Fruit fly (Drosophila melanogaster) whole organism, embryonic: Measurements from ENCODE around the gene CG33986.

Experiments
- ATbp ChIP-seq: fragments of 200-800 bp; sonication (Bioruptor generic); optimal IDR thresholded peaks from 2 replicates; lab custom pipeline; 2017; ENCODE audit warnings: missing biosample characterization, mild to moderate bottlenecking, missing genetic modification characterization, missing genetic modification reagents
- Aef1 ChIP-seq: fragments of 200-800 bp; sonication (Bioruptor generic); IDR thresholded peaks from 3 replicates; pipeline ENCODE4 v1.3.6; 2022; ENCODE audit warnings: missing biosample characterization, missing genetic modification characterization
- Bteb2 ChIP-seq: fragments of 200-800 bp; sonication (Bioruptor generic); optimal IDR thresholded peaks from 2 replicates; lab custom pipeline; 2016; ENCODE audit warnings: missing biosample characterization, missing genetic modification characterization
- CG10147 ChIP-seq: fragments of 200-800 bp; sonication (Bioruptor generic); optimal IDR thresholded peaks from 2 replicates; lab custom pipeline; 2019; ENCODE audit warnings: missing biosample characterization, mild to moderate bottlenecking, missing genetic modification characterization, moderate library complexity
- CG10565 ChIP-seq: fragments of 200-800 bp; sonication (Bioruptor generic); optimal IDR thresholded peaks from 3 replicates; lab custom pipeline; 2016; ENCODE audit warnings: missing biosample characterization, mild to moderate bottlenecking, missing genetic modification characterization
- CG10654 ChIP-seq: fragments of 200-800 bp; sonication (Bioruptor generic); optimal IDR thresholded peaks from 2 replicates; lab custom pipeline; 2016; ENCODE audit warnings: missing biosample characterization, missing genetic modification characterization
- CG11560 ChIP-seq: fragments of 200-800 bp; sonication (Bioruptor generic); IDR thresholded peaks from 3 replicates; pipeline ENCODE4 v1.3.6; 2022; ENCODE audit warnings: missing biosample characterization, missing genetic modification characterization
- CG12155 ChIP-seq: fragments of 200-800 bp; sonication (Bioruptor generic); optimal IDR thresholded peaks from 3 replicates; lab custom pipeline; 2016; ENCODE audit warnings: missing biosample characterization, missing genetic modification characterization
- CG12219 ChIP-seq: fragments of 200-800 bp; sonication (Bioruptor generic); optimal IDR thresholded peaks from 3 replicates; lab custom pipeline; 2018; ENCODE audit warnings: missing biosample characterization, mild to moderate bottlenecking, missing genetic modification characterization
- CG13123 ChIP-seq: fragments of 200-800 bp; sonication (Bioruptor generic); optimal IDR thresholded peaks from 2 replicates; lab custom pipeline; 2016; ENCODE audit warnings: missing biosample characterization, missing genetic modification characterization
- CG13287 ChIP-seq: fragments of 200-800 bp; sonication (Bioruptor generic); IDR thresholded peaks from 2 replicates; pipeline ENCODE4 v1.3.6; 2022; ENCODE audit warnings: missing biosample characterization, missing genetic modification characterization; ENCODE audit not compliant: partially characterized antibody
- CG13296 ChIP-seq: fragments of 200-800 bp; sonication (Bioruptor generic); optimal IDR thresholded peaks from 3 replicates; lab custom pipeline; 2018; ENCODE audit warnings: missing biosample characterization, mild to moderate bottlenecking, missing genetic modification characterization
- CG1647 ChIP-seq: fragments of 200-800 bp; sonication (Bioruptor generic); optimal IDR thresholded peaks from 3 replicates; lab custom pipeline; 2016; ENCODE audit warnings: missing biosample characterization, missing genetic modification characterization
- CG2116 ChIP-seq: fragments of 200-800 bp; sonication (Bioruptor generic); optimal IDR thresholded peaks from 3 replicates; lab custom pipeline; 2018; ENCODE audit warnings: missing biosample characterization, mild to moderate bottlenecking, missing genetic modification characterization
- CG32767 ChIP-seq: fragments of 200-800 bp; sonication (Bioruptor generic); IDR thresholded peaks from 2 replicates; pipeline ENCODE4 v1.3.6; 2022; ENCODE audit warnings: missing biosample characterization, missing genetic modification characterization
- CG3281 ChIP-seq: fragments of 200-800 bp; sonication (Bioruptor generic); optimal IDR thresholded peaks from 3 replicates; lab custom pipeline; 2017; ENCODE audit warnings: missing biosample characterization, mild to moderate bottlenecking, missing genetic modification characterization
- CG3838 ChIP-seq: fragments of 200-800 bp; sonication (Bioruptor generic); optimal IDR thresholded peaks from 3 replicates; lab custom pipeline; 2016; ENCODE audit warnings: missing biosample characterization, missing genetic modification characterization
- CG6654 ChIP-seq: fragments of 200-800 bp; sonication (Bioruptor generic); optimal IDR thresholded peaks from 2 replicates; lab custom pipeline; 2017; ENCODE audit warnings: missing biosample characterization, mild to moderate bottlenecking, missing genetic modification characterization
- CG6765 ChIP-seq: fragments of 200-800 bp; sonication (Bioruptor generic); optimal IDR thresholded peaks from 3 replicates; lab custom pipeline; 2017; ENCODE audit warnings: missing biosample characterization, mild to moderate bottlenecking, missing genetic modification characterization
- CG7271 ChIP-seq: fragments of 200-800 bp; sonication (Bioruptor generic); optimal IDR thresholded peaks from 2 replicates; lab custom pipeline; 2018; ENCODE audit warnings: missing biosample characterization, mild to moderate bottlenecking, missing genetic modification characterization, moderate library complexity
- CG7372 ChIP-seq: fragments of 200-800 bp; sonication (Bioruptor generic); IDR thresholded peaks from 2 replicates; pipeline ENCODE4 v1.3.6; 2022; ENCODE audit warnings: missing biosample characterization, missing genetic modification characterization
- CG7839 ChIP-seq: fragments of 200-800 bp; sonication (Bioruptor generic); optimal IDR thresholded peaks from 3 replicates; lab custom pipeline; 2018; ENCODE audit warnings: missing biosample characterization, mild to moderate bottlenecking, missing genetic modification characterization, moderate library complexity
- CG9932 ChIP-seq: fragments of 200-800 bp; sonication (Bioruptor generic); IDR thresholded peaks from 2 replicates; pipeline ENCODE4 v1.3.6; 2022; ENCODE audit warnings: missing biosample characterization, missing genetic modification characterization
- CkIIα-i1 ChIP-seq: fragments of 200-800 bp; sonication (Bioruptor generic); IDR thresholded peaks from 2 replicates; pipeline ENCODE4 v1.3.6; 2022; ENCODE audit warnings: missing biosample characterization, missing genetic modification characterization
- D19B ChIP-seq: fragments of 200-800 bp; sonication (Bioruptor generic); optimal IDR thresholded peaks from 2 replicates; lab custom pipeline; 2017; ENCODE audit warnings: missing biosample characterization, mild to moderate bottlenecking, missing genetic modification characterization
- Dip3 ChIP-seq: fragments of 200-800 bp; sonication (Bioruptor generic); optimal IDR thresholded peaks from 3 replicates; lab custom pipeline; 2016; ENCODE audit warnings: missing biosample characterization, missing genetic modification characterization
- Elba2 ChIP-seq: fragments of 200-800 bp; sonication (Bioruptor generic); optimal IDR thresholded peaks from 3 replicates; lab custom pipeline; 2016; ENCODE audit warnings: missing biosample characterization, missing genetic modification characterization
- Ets65A ChIP-seq: fragments of 200-800 bp; sonication (Bioruptor generic); peaks from one replicate; lab custom pipeline; 2016; ENCODE audit warnings: missing biosample characterization, missing genetic modification characterization
- H15 ChIP-seq: fragments of 200-800 bp; sonication (Bioruptor generic); IDR thresholded peaks from 3 replicates; pipeline ENCODE4 v1.3.6; 2022; ENCODE audit warnings: missing biosample characterization, missing genetic modification characterization
- Meics ChIP-seq: fragments of 200-800 bp; sonication (Bioruptor generic); optimal IDR thresholded peaks from 2 replicates; lab custom pipeline; 2017; ENCODE audit warnings: missing biosample characterization, mild to moderate bottlenecking, missing genetic modification characterization
- Mes4 ChIP-seq: fragments of 200-800 bp; sonication (Bioruptor generic); optimal IDR thresholded peaks from 2 replicates; lab custom pipeline; 2016; ENCODE audit warnings: missing biosample characterization, missing genetic modification characterization
- Oli ChIP-seq: fragments of 200-800 bp; sonication (Bioruptor generic); optimal IDR thresholded peaks from 2 replicates; lab custom pipeline; 2018; ENCODE audit warnings: missing biosample characterization, mild to moderate bottlenecking, missing genetic modification characterization, moderate library complexity
- Rfx ChIP-seq: fragments of 200-800 bp; sonication (Bioruptor generic); IDR thresholded peaks from 2 replicates; pipeline ENCODE4 v1.3.6; 2022; ENCODE audit warnings: missing biosample characterization, missing genetic modification characterization
- Sin3A ChIP-seq: fragments of >200 bp; optimal IDR thresholded peaks from 2 replicates; lab custom pipeline; 2018
- Sry-β ChIP-seq: fragments of 200-800 bp; sonication (Bioruptor generic); optimal IDR thresholded peaks from 2 replicates; lab custom pipeline; 2018; ENCODE audit warnings: missing biosample characterization, mild to moderate bottlenecking, missing genetic modification characterization, moderate library complexity
- Taf1 ChIP-seq: fragments of 200-800 bp; sonication (Bioruptor generic); IDR thresholded peaks from 2 replicates; pipeline ENCODE4 v1.3.6; 2022; ENCODE audit warnings: missing biosample characterization, missing genetic modification characterization
- Tbp ChIP-seq: fragments of >200 bp; optimal IDR thresholded peaks from 2 replicates; lab custom pipeline; 2018; ENCODE audit warnings: missing biosample characterization, missing genetic modification characterization
- ab ChIP-seq: fragments of 200-800 bp; sonication (Bioruptor generic); optimal IDR thresholded peaks from 2 replicates; lab custom pipeline; 2016; ENCODE audit warnings: missing biosample characterization, missing genetic modification characterization
- aop ChIP-seq: fragments of 200-800 bp; sonication (Bioruptor generic); IDR thresholded peaks from 2 replicates; pipeline ENCODE4 v1.3.6; 2022; ENCODE audit warnings: missing biosample characterization, missing genetic modification characterization
- ara ChIP-seq: fragments of 200-800 bp; sonication (Bioruptor generic); IDR thresholded peaks from 2 replicates; pipeline ENCODE4 v1.3.6; 2022; ENCODE audit warnings: missing biosample characterization, missing genetic modification characterization
- chif ChIP-seq, 2 experiments: fragments of 200-800 bp; sonication (Bioruptor generic); optimal IDR thresholded peaks; 3 replicates each; lab custom pipeline; 2016; ENCODE audit warnings: missing biosample characterization in 2 of 2, missing genetic modification characterization in 2 of 2
- ci ChIP-seq: fragments of 200-800 bp; sonication (Bioruptor generic); IDR thresholded peaks from 3 replicates; pipeline ENCODE4 v1.3.6; 2022; ENCODE audit warnings: missing biosample characterization, missing genetic modification characterization
- fd64A ChIP-seq: fragments of 200-800 bp; sonication (Bioruptor generic); optimal IDR thresholded peaks from 3 replicates; lab custom pipeline; 2018; ENCODE audit warnings: missing biosample characterization, mild to moderate bottlenecking, missing genetic modification characterization
- fd96Cb ChIP-seq: fragments of 200-800 bp; sonication (Bioruptor generic); optimal IDR thresholded peaks from 2 replicates; lab custom pipeline; 2018; ENCODE audit warnings: missing biosample characterization, mild to moderate bottlenecking, missing genetic modification characterization, moderate library complexity
- h ChIP-seq: fragments of >200 bp; optimal IDR thresholded peaks from 2 replicates; lab custom pipeline; 2017
- nmo ChIP-seq: fragments of 200-800 bp; sonication (Bioruptor generic); optimal IDR thresholded peaks from 2 replicates; lab custom pipeline; 2018; ENCODE audit warnings: missing biosample characterization, mild to moderate bottlenecking, missing genetic modification characterization, moderate library complexity
- phol ChIP-seq: fragments of 200-800 bp; sonication (Bioruptor generic); optimal IDR thresholded peaks from 3 replicates; lab custom pipeline; 2018; ENCODE audit warnings: missing biosample characterization, mild to moderate bottlenecking, missing genetic modification characterization, moderate library complexity
- sd ChIP-seq: fragments of 200-800 bp; sonication (Bioruptor generic); optimal IDR thresholded peaks from 3 replicates; lab custom pipeline; 2018; ENCODE audit warnings: missing biosample characterization, mild to moderate bottlenecking, missing genetic modification characterization, moderate library complexity
- slbo ChIP-seq: fragments of 200-800 bp; sonication (Bioruptor generic); IDR thresholded peaks from 2 replicates; pipeline ENCODE4 v1.3.6; 2022; ENCODE audit warnings: missing biosample characterization, missing genetic modification characterization
- toy ChIP-seq: fragments of 200-800 bp; sonication (Bioruptor generic); IDR thresholded peaks from 2 replicates; pipeline ENCODE4 v1.3.6; 2022; ENCODE audit warnings: missing biosample characterization, missing genetic modification characterization
- twi ChIP-seq: fragments of 200-800 bp; optimal IDR thresholded peaks from 2 replicates; lab custom pipeline; 2019; ENCODE audit warnings: missing biosample characterization, mild to moderate bottlenecking, missing genetic modification characterization, moderate library complexity
- vfl ChIP-seq: fragments of 200-800 bp; sonication (Bioruptor generic); optimal IDR thresholded peaks from 2 replicates; lab custom pipeline; 2016; ENCODE audit warnings: missing biosample characterization, missing genetic modification characterization

Gene CG33986

DNA sequence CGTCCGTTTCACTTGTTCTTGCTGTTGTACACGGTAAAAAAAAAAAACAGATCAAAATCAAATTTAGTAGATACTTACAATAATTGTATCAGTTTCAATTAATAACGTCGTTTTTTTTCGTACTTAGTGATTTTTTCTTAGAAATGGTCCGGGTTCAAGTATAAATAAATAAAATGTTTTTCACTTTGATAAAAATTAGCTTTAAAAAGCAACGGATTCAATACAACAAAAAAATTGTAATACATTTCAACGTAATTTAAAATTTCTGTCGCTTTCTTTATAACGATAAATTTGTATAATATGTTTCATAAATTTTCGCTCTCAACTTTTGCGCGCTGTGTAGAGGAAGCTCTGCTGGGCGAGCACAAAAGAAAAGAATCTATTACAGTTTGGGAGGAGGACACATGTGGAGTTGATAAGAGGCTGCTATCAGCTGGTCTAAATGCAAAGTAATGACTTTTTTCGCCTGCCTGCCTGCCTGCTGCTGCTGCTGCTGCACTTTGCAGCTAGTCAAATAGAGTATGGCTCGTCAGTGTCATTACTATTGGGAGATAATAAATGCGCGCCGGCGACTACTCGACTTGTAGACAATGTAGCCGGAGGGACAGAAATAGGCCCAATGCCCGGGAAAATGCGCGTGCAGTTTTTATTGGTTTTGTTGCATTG lies 13.0 kb upstream of the CG33986 start (continued):
- no peak for TF ChIP-seq CG13287 (GFP tag; lab: Robert Waterston, UW)
- peak; percentile 19 for TF ChIP-seq CG1647
- TF ChIP-seq slbo (GFP tag; lab: Robert Waterston, UW), result peak; percentile 57; the same call in 1 of the 2 replicates
- TF ChIP-seq twi (tag; lab: Kevin White, UChicago), result peak; percentile 16
- peak; percentile 35 for TF ChIP-seq Dip3
- peak; percentile 70 for TF ChIP-seq CG3281 (GFP tag; lab: Kevin White, UChicago)
- TF ChIP-seq Tbp (GFP tag; lab: Kevin White, UChicago), result no peak
- TF ChIP-seq chif (GFP tag; optimal IDR thresholded peaks at IDR 0.05; lab: Kevin White, UChicago), result peak; percentile 59 to 70
- TF ChIP-seq Mes4 (GFP tag; lab: Kevin White, UChicago), result peak; percentile 2
- TF ChIP-seq Aef1, result 0 out of 3 replicates have a peak, but pooled peaks have one; percentile 10
- no peak for TF ChIP-seq CG32767
- peak; percentile 66 for TF ChIP-seq Meics
- TF ChIP-seq vfl, result no peak
- peak; percentile 84 for TF ChIP-seq CG7839 (tag; lab: Kevin White, UChicago)
- peak; percentile 14 for TF ChIP-seq CG2116 (GFP tag; lab: Kevin White, UChicago)
- TF ChIP-seq ci, result no peak
- no peak for TF ChIP-seq Sin3A (lab: Kevin White, UChicago)
- no peak for TF ChIP-seq CG6765 (GFP tag; lab: Kevin White, UChicago)
- no peak for TF ChIP-seq Elba2
- peak; percentile 4 for TF ChIP-seq D19B (GFP tag; lab: Kevin White, UChicago)
- peak; percentile 28 for TF ChIP-seq CG10147 (GFP tag; lab: Kevin White, UChicago)
- TF ChIP-seq Ets65A, result no peak
- no peak for TF ChIP-seq H15
- no peak for TF ChIP-seq CG7372 (GFP tag; lab: Robert Waterston, UW)
- TF ChIP-seq Rfx (GFP tag; lab: Robert Waterston, UW), result peak; percentile 59
- no peak for TF ChIP-seq CG10565 (GFP tag; lab: Kevin White, UChicago)
- TF ChIP-seq aop (GFP tag; lab: Robert Waterston, UW), result no peak
- 0 out of 2 replicates have a peak, but pooled peaks have one; percentile 16 for TF ChIP-seq toy
- no peak for TF ChIP-seq CG7271 (tag; lab: Kevin White, UChicago)
- TF ChIP-seq Bteb2, result peak; percentile 46
- TF ChIP-seq CG10654 (GFP tag; lab: Kevin White, UChicago), result peak; percentile 33
- peak; percentile 88 for TF ChIP-seq nmo (GFP tag; lab: Kevin White, UChicago)
- peak; percentile 78 for TF ChIP-seq Oli (tag; lab: Kevin White, UChicago)
- peak; percentile 84 for TF ChIP-seq phol
- no peak for TF ChIP-seq Sry-β (GFP tag; lab: Kevin White, UChicago)
- TF ChIP-seq CG12155 (GFP tag; lab: Kevin White, UChicago), result peak; percentile 54
- no peak for TF ChIP-seq Taf1 (GFP tag; lab: Robert Waterston, UW)
- TF ChIP-seq CG6654 (GFP tag; lab: Kevin White, UChicago), result peak; percentile 19
- TF ChIP-seq ara, result peak; percentile 42; the same call in 1 of the 2 replicates
- peak; percentile 72 for TF ChIP-seq fd96Cb (tag; lab: Kevin White, UChicago)
- no peak for TF ChIP-seq CG11560 (tag; lab: Robert Waterston, UW)
- no peak for TF ChIP-seq CG9932 (GFP tag; lab: Robert Waterston, UW)
- TF ChIP-seq CG12219 (GFP tag; lab: Kevin White, UChicago), result peak; percentile 0
- TF ChIP-seq sd, result peak; percentile 4
- no peak for TF ChIP-seq fd64A (GFP tag; lab: Kevin White, UChicago)
- TF ChIP-seq h, result no peak
- TF ChIP-seq ab (GFP tag; lab: Kevin White, UChicago), result no peak
- no peak for TF ChIP-seq CG3838 (GFP tag; lab: Kevin White, UChicago)
- TF ChIP-seq CG13123 (GFP tag; lab: Kevin White, UChicago), result no peak
- TF ChIP-seq CG13296 (GFP tag; lab: Kevin White, UChicago), result peak; percentile 62
- TF ChIP-seq CkIIα-i1 (GFP tag; lab: Robert Waterston, UW), result no peak
- peak; percentile 54 for TF ChIP-seq ATbp (GFP tag; lab: Kevin White, UChicago)
